Worm (Caenorhabditis elegans) whole organism, young adult: ENCODE data around the gene E04D5.5.
A peak's percentile ranks its signal among the peaks of the same experiment; 100 is the strongest.

Experiments
- B0019.2 ChIP-seq: fragments of 200-800 bp; sonication (Bioruptor generic); conservative IDR thresholded peaks from 2 replicates; pipeline ENCODE4 v1.3.6; 2022; ENCODE audit warnings: missing genetic modification reagents, missing genetic modification characterization, missing compliant biosample characterization
- B0035.1 ChIP-seq: sonication (generic microtip); optimal IDR thresholded peaks from 2 replicates; lab custom pipeline; 2016; ENCODE audit warnings: missing genetic modification characterization, mild to moderate bottlenecking, missing compliant biosample characterization, missing genotype, missing genetic modification reagents
- B0261.1 ChIP-seq: sonication (generic microtip); optimal IDR thresholded peaks from 2 replicates; lab custom pipeline; 2016; ENCODE audit warnings: mild to moderate bottlenecking, missing genetic modification characterization, moderate library complexity, missing compliant biosample characterization
- B0336.3 ChIP-seq: fragments of 200-800 bp; sonication (Bioruptor generic); IDR thresholded peaks from 2 replicates; pipeline ENCODE4 v1.3.6; 2022; ENCODE audit warnings: missing genetic modification characterization, missing compliant biosample characterization
- D2030.7 ChIP-seq: fragments of 200-800 bp; sonication (Bioruptor generic); IDR thresholded peaks from 2 replicates; pipeline ENCODE4 v1.3.6; 2022; ENCODE audit warnings: missing genetic modification reagents, missing genetic modification characterization, missing compliant biosample characterization
- F10E7.11 ChIP-seq: sonication (generic microtip); optimal IDR thresholded peaks from 2 replicates; lab custom pipeline; 2017; ENCODE audit warnings: mild to moderate bottlenecking, missing genetic modification characterization, moderate library complexity, missing compliant biosample characterization
- F23B12.7 ChIP-seq: sonication (generic microtip); optimal IDR thresholded peaks from 2 replicates; lab custom pipeline; 2017; ENCODE audit warnings: missing genetic modification characterization, mild to moderate bottlenecking, missing compliant biosample characterization, antibody characterized with exemption, moderate library complexity; ENCODE audit not compliant: insufficient read depth
- F37B4.10 ChIP-seq: fragments of 200-800 bp; sonication (Bioruptor generic); IDR thresholded peaks from 2 replicates; pipeline ENCODE4 v1.3.6; 2022; ENCODE audit warnings: missing genetic modification characterization, missing compliant biosample characterization
- F57A8.1 ChIP-seq: fragments of 200-800 bp; sonication (Bioruptor generic); optimal IDR thresholded peaks from 2 replicates; lab custom pipeline; 2018; ENCODE audit warnings: mild to moderate bottlenecking, missing genetic modification characterization, moderate library complexity, missing compliant biosample characterization
- F57C9.4 ChIP-seq: sonication (generic microtip); optimal IDR thresholded peaks from 2 replicates; lab custom pipeline; 2017; ENCODE audit warnings: mild to moderate bottlenecking, missing genetic modification characterization, missing compliant biosample characterization
- K11D2.4 ChIP-seq: fragments of 200-800 bp; sonication (Bioruptor generic); IDR thresholded peaks from 2 replicates; pipeline ENCODE4 v1.3.6; 2022; ENCODE audit warnings: missing genetic modification reagents, missing genetic modification characterization, missing compliant biosample characterization
- T26A5.8 ChIP-seq: sonication (generic microtip); optimal IDR thresholded peaks from 2 replicates; lab custom pipeline; 2016; ENCODE audit warnings: missing genetic modification characterization, missing compliant biosample characterization
- Y79H2A.3 ChIP-seq: fragments of 200-800 bp; sonication (Bioruptor generic); conservative IDR thresholded peaks from 2 replicates; pipeline ENCODE4 v1.3.6; 2022; ENCODE audit warnings: missing genetic modification reagents, missing genetic modification characterization, missing compliant biosample characterization
- ama-1 ChIP-seq, 3 experiments: fragments of 150-350 bp in 1 of 3; sonication (generic microtip) in 2 of 3; optimal IDR thresholded peaks; 2 replicates each; lab custom pipeline; 2014 to 2018; ENCODE audit warnings: missing biosample characterization in 2 of 3, missing genetic modification characterization in 2 of 3, missing genetic modification reagents in 2 of 3
- aptf-2 ChIP-seq: fragments of 200-800 bp; sonication (Bioruptor generic); conservative IDR thresholded peaks from 2 replicates; pipeline ENCODE4 v1.3.6; 2022; ENCODE audit warnings: missing genetic modification reagents, missing genetic modification characterization, missing compliant biosample characterization
- athp-1 ChIP-seq: sonication (generic microtip); optimal IDR thresholded peaks from 2 replicates; lab custom pipeline; 2017; ENCODE audit warnings: mild to moderate bottlenecking, missing genetic modification characterization, missing compliant biosample characterization
- attf-5 ChIP-seq: fragments of 200-800 bp; sonication (Bioruptor generic); optimal IDR thresholded peaks from 2 replicates; lab custom pipeline; 2018; ENCODE audit warnings: mild to moderate bottlenecking, missing genetic modification characterization, missing compliant biosample characterization
- attf-6 ChIP-seq: fragments of 200-800 bp; sonication (Bioruptor generic); IDR thresholded peaks from 2 replicates; pipeline ENCODE4 v1.3.6; 2022; ENCODE audit warnings: missing genetic modification reagents, missing genetic modification characterization, missing compliant biosample characterization
- cebp-1 ChIP-seq, 2 experiments: fragments of 200-800 bp in 1 of 2; sonication (Bioruptor generic) in 1 of 2; sonication (generic microtip) in 1 of 2; IDR thresholded peaks in 1 of 2; optimal IDR thresholded peaks in 1 of 2; 2 replicates each; pipeline versions ENCODE4 v1.3.6 to Lab custom; 2017 to 2022; ENCODE audit warnings: missing compliant biosample characterization in 2 of 2, missing genetic modification characterization in 2 of 2, mild to moderate bottlenecking in 1 of 2, missing genetic modification reagents in 1 of 2, moderate library complexity in 1 of 2
- ceh-58 ChIP-seq: fragments of 200-800 bp; sonication (Bioruptor generic); IDR thresholded peaks from 2 replicates; pipeline ENCODE4 v1.3.6; 2022; ENCODE audit warnings: missing genetic modification characterization, missing compliant biosample characterization
- chd-7 ChIP-seq: sonication (generic microtip); optimal IDR thresholded peaks from 2 replicates; lab custom pipeline; 2016; ENCODE audit warnings: mild to moderate bottlenecking, missing genetic modification characterization, moderate library complexity, missing compliant biosample characterization
- dpff-1 ChIP-seq: sonication (generic microtip); optimal IDR thresholded peaks from 2 replicates; lab custom pipeline; 2017; ENCODE audit warnings: mild to moderate bottlenecking, missing genetic modification characterization, missing compliant biosample characterization
- efl-1 ChIP-seq: fragments of 150-350 bp; optimal IDR thresholded peaks from 2 replicates; lab custom pipeline; 2014; ENCODE audit warnings: missing biosample characterization, missing genetic modification reagents, missing genetic modification characterization
- egrh-3 ChIP-seq: fragments of 200-800 bp; sonication (Bioruptor generic); IDR thresholded peaks from 2 replicates; pipeline ENCODE4 v1.3.6; 2022; ENCODE audit warnings: missing genetic modification reagents, missing genetic modification characterization, missing compliant biosample characterization
- ekl-4 ChIP-seq: fragments of 200-800 bp; sonication (Bioruptor generic); IDR thresholded peaks from 2 replicates; pipeline ENCODE4 v1.3.6; 2022; ENCODE audit warnings: missing genetic modification reagents, missing genetic modification characterization, missing compliant biosample characterization
- gei-17 ChIP-seq: fragments of 200-800 bp; sonication (Bioruptor generic); optimal IDR thresholded peaks from 2 replicates; lab custom pipeline; 2018; ENCODE audit warnings: mild to moderate bottlenecking, missing genetic modification characterization, missing compliant biosample characterization
- him-1 ChIP-seq: sonication (generic microtip); optimal IDR thresholded peaks from 2 replicates; lab custom pipeline; 2016; ENCODE audit warnings: missing genotype, missing genetic modification reagents, missing genetic modification characterization, missing compliant biosample characterization
- hmg-1.2 ChIP-seq: fragments of 200-800 bp; sonication (Bioruptor generic); IDR thresholded peaks from 2 replicates; pipeline ENCODE4 v1.3.6; 2022; ENCODE audit warnings: missing genetic modification reagents, missing genetic modification characterization, missing compliant biosample characterization
- let-526 ChIP-seq: fragments of 200-800 bp; sonication (Bioruptor generic); IDR thresholded peaks from 2 replicates; pipeline ENCODE4 v1.3.6; 2022; ENCODE audit warnings: missing genetic modification reagents, missing genetic modification characterization, missing compliant biosample characterization
- lin-35 ChIP-seq, 3 experiments: fragments of 150-350 bp in 2 of 3; sonication (generic microtip) in 1 of 3; optimal IDR thresholded peaks; 2 replicates each; lab custom pipeline; 2014 to 2018; ENCODE audit warnings: missing biosample characterization in 3 of 3, missing genetic modification characterization in 3 of 3, missing genetic modification reagents in 3 of 3
- lin-40 ChIP-seq: sonication (generic microtip); optimal IDR thresholded peaks from 2 replicates; lab custom pipeline; 2016; ENCODE audit warnings: missing genetic modification characterization, mild to moderate bottlenecking, missing compliant biosample characterization, missing genotype, missing genetic modification reagents
- lsl-1 ChIP-seq: fragments of 200-800 bp; sonication (Bioruptor generic); optimal IDR thresholded peaks from 2 replicates; lab custom pipeline; 2018; ENCODE audit warnings: mild to moderate bottlenecking, missing genetic modification characterization, moderate library complexity, missing compliant biosample characterization
- madf-3 ChIP-seq: fragments of 200-800 bp; sonication (Bioruptor generic); IDR thresholded peaks from 2 replicates; pipeline ENCODE4 v1.3.6; 2022; ENCODE audit warnings: missing genetic modification reagents, missing genetic modification characterization, missing compliant biosample characterization
- madf-8 ChIP-seq: fragments of 200-800 bp; sonication (Bioruptor generic); conservative IDR thresholded peaks from 2 replicates; pipeline ENCODE4 v1.3.6; 2022; ENCODE audit warnings: missing genetic modification reagents, missing genetic modification characterization, missing compliant biosample characterization
- mxl-1 ChIP-seq: sonication (generic microtip); optimal IDR thresholded peaks from 2 replicates; lab custom pipeline; 2016; ENCODE audit warnings: missing genetic modification characterization, missing compliant biosample characterization
- nhr-120 ChIP-seq: fragments of 200-800 bp; sonication (Bioruptor generic); IDR thresholded peaks from 2 replicates; pipeline ENCODE4 v1.3.6; 2022; ENCODE audit warnings: missing genetic modification characterization, missing compliant biosample characterization
- nhr-179 ChIP-seq: sonication (generic microtip); optimal IDR thresholded peaks from 2 replicates; lab custom pipeline; 2016; ENCODE audit warnings: mild to moderate bottlenecking, missing genetic modification characterization, missing compliant biosample characterization
- nhr-27 ChIP-seq: fragments of 200-800 bp; sonication (Bioruptor generic); optimal IDR thresholded peaks from 2 replicates; lab custom pipeline; 2018; ENCODE audit warnings: mild to moderate bottlenecking, missing genetic modification characterization, moderate library complexity, missing compliant biosample characterization
- nhr-80 ChIP-seq: sonication (generic microtip); optimal IDR thresholded peaks from 2 replicates; lab custom pipeline; 2016; ENCODE audit warnings: missing genetic modification characterization, missing compliant biosample characterization
- rcor-1 ChIP-seq: fragments of 200-800 bp; sonication (Bioruptor generic); IDR thresholded peaks from 2 replicates; pipeline ENCODE4 v1.3.6; 2022; ENCODE audit warnings: missing genetic modification reagents, missing genetic modification characterization, missing compliant biosample characterization
- tbp1 ChIP-seq: fragments of 200-800 bp; sonication (Bioruptor generic); optimal IDR thresholded peaks from 2 replicates; lab custom pipeline; 2018; ENCODE audit warnings: mild to moderate bottlenecking, missing genetic modification characterization, missing compliant biosample characterization
- zfh-2 ChIP-seq: fragments of 200-800 bp; sonication (Bioruptor generic); conservative IDR thresholded peaks from 2 replicates; pipeline ENCODE4 v1.3.6; 2022; ENCODE audit warnings: missing genetic modification reagents, missing genetic modification characterization, missing compliant biosample characterization
- ztf-25 ChIP-seq: fragments of 200-800 bp; sonication (Bioruptor generic); IDR thresholded peaks from 2 replicates; pipeline ENCODE4 v1.3.6; 2022; ENCODE audit warnings: missing genetic modification reagents, missing genetic modification characterization, missing compliant biosample characterization
- ztf-3 ChIP-seq: fragments of 200-800 bp; sonication (Bioruptor generic); optimal IDR thresholded peaks from 2 replicates; lab custom pipeline; 2018; ENCODE audit warnings: mild to moderate bottlenecking, missing genetic modification characterization, missing compliant biosample characterization
- ztf-6 ChIP-seq: fragments of 200-800 bp; sonication (Bioruptor generic); IDR thresholded peaks from 2 replicates; pipeline ENCODE4 v1.3.6; 2022; ENCODE audit warnings: missing genetic modification reagents, missing genetic modification characterization, missing compliant biosample characterization

The E04D5.5 gene

DNA sequence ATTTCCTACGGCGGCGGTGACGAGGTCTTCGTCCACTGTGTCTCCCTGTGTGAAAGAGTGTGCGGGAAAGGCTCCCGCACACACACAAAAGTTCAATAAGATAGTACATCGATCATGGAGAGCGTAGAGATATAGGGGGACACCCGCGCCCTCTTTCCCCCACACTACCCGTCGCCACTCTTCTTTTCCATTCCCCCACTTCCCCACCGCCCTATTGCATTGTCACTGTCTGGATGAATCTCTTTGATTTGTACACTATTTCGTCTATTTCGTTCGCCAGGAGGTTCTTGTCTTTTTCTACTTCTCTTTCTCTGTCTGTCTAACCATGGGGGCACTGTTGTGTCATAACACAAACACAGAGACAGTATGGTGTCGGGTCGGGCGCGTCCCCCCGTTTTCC lies 28.8 kb upstream of the E04D5.5 start (continued):
- TF ChIP-seq ztf-6 (no peak), ztf-3 (GFP tag; lab: Kevin White, UChicago) (no peak), attf-6 (no peak), ama-1 (optimal IDR thresholded peaks at IDR 0.05; lab: Kevin White, UChicago) (no peak), ama-1 (GFP tag; optimal IDR thresholded peaks at IDR 0.05; lab: Kevin White, UChicago) (no peak), madf-3 (GFP tag; lab: Robert Waterston, UW) (no peak), F57C9.4 (no peak), gei-17 (GFP tag; lab: Kevin White, UChicago) (peak; percentile 8), T26A5.8 (no peak), egrh-3 (GFP tag; lab: Robert Waterston, UW) (peak; percentile 65; the same call in 1 of the 2 replicates), B0019.2 (GFP tag; lab: Robert Waterston, UW) (no peak), him-1 (tag; lab: Kevin White, UChicago) (no peak), ekl-4 (GFP tag; lab: Robert Waterston, UW) (no peak), nhr-27 (no peak), F10E7.11 (no peak), B0261.1 (no peak), mxl-1 (no peak)
- TF ChIP-seq, all 124 proteins: peak for 22

DNA sequence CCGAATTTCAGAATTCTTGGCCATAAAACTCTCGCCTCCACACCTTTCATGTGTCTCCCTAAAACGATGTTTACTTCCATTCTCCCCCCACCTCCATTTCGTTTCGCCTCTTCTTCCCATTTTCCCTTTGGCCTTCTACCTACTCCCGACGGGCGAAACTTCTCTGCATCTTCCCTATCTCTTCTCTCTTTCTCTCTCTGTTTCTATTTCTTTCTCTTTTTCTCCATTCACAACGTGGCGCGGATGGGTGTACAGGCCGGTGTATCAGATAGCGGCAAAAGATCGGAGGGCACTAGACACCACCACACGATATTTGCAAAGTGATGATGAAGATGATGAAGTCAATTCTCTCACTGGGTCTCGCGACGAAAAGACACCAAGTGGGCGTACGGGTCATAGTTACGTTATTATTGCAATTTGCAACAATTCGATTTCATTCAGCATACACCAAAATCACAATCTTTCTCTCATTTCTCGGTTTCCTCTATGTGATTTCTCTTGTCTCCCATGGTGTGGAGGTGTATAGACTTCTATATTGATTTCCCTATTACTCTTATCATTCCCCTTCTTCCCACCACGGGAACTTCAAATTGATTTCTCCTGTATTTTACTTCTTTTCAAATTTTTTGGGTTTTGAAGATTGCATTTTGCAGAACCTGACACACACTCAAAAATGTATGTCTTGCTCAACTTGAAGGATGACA lies 26.3 kb upstream of the E04D5.5 start, which contains the start of gene ztf-27:
Gene ztf-27, plus strand, starts transcription at position 654 of the 704 bp plus-strand sequence.
- TF ChIP-seq zfh-2 (GFP tag; lab: Robert Waterston, UW) (peak; percentile 54; the same call in 1 of the 2 replicates), ztf-25 (no peak), rcor-1 (GFP tag; lab: Robert Waterston, UW) (no peak), K11D2.4 (no peak), hmg-1.2 (GFP tag; lab: Robert Waterston, UW) (no peak; the same call in 1 of the 2 replicates), dpff-1 (no peak), athp-1 (tag; lab: Kevin White, UChicago) (no peak), Y79H2A.3 (GFP tag; lab: Robert Waterston, UW) (no peak), cebp-1 (GFP tag; IDR thresholded peaks at IDR 0.05; lab: Robert Waterston, UW) (no peak), cebp-1 (tag; optimal IDR thresholded peaks at IDR 0.05; lab: Kevin White, UChicago) (peak; percentile 25), nhr-179 (tag; lab: Kevin White, UChicago) (no peak), F57A8.1 (GFP tag; lab: Kevin White, UChicago) (no peak), nhr-80 (tag; lab: Kevin White, UChicago) (peak; percentile 32)

- TF ChIP-seq tbp1 (peak; percentile 58), D2030.7 (GFP tag; lab: Robert Waterston, UW) (peak; percentile 56), madf-3 (GFP tag; lab: Robert Waterston, UW) (no peak), let-526 (0 out of 2 replicates have a peak, but pooled peaks have one; percentile 26), chd-7 (peak; percentile 33), aptf-2 (GFP tag; lab: Robert Waterston, UW) (no peak), B0035.1 (tag; lab: Kevin White, UChicago) (peak; percentile 11), B0336.3 (GFP tag; lab: Robert Waterston, UW) (peak; percentile 39; the same call in 1 of the 2 replicates), lin-35 (GFP tag; optimal IDR thresholded peaks at IDR 0.05; lab: Kevin White, UChicago) (peak in 1 of 3 experiments; percentile 80), attf-5 (GFP tag; lab: Kevin White, UChicago) (peak; percentile 82), F37B4.10 (GFP tag; lab: Robert Waterston, UW) (no peak), F23B12.7 (tag; lab: Kevin White, UChicago) (peak; percentile 65), lsl-1 (GFP tag; lab: Kevin White, UChicago) (peak; percentile 57), efl-1 (GFP tag; lab: Kevin White, UChicago) (peak; percentile 2), madf-8 (GFP tag; lab: Robert Waterston, UW) (no peak), lin-40 (tag; lab: Kevin White, UChicago) (peak; percentile 59), ceh-58 (GFP tag; lab: Robert Waterston, UW) (no peak), nhr-120 (GFP tag; lab: Robert Waterston, UW) (no peak)
Observed at ce11 chrII:10388041-10388706, 22.9 kb upstream of the E04D5.5 start.
